Fruit fly (Drosophila melanogaster): ENCODE data around the gene CG14247.

CG14247 gene

dm6 chr3R:26714109-26714576 is 23.3 kb upstream of the CG14247 start, which contains the start of gene amon (continued):
- TF ChIP-seq Dad (GFP tag; optimal IDR thresholded peaks at IDR 0.05), result peak; percentile 98
- peak; percentile 97 for TF ChIP-seq nmo (GFP tag; optimal IDR thresholded peaks at IDR 0.05)
- TF ChIP-seq ATbp (GFP tag; optimal IDR thresholded peaks at IDR 0.05), result peak; percentile 99
- TF ChIP-seq CG1832 (GFP tag; optimal IDR thresholded peaks at IDR 0.05), result peak; percentile 44
- TF ChIP-seq CG31224 (GFP tag; IDR thresholded peaks at IDR 0.05), result peak; percentile 97
- TF ChIP-seq pho (GFP tag; optimal IDR thresholded peaks at IDR 0.05), result peak; percentile 99
- peak; percentile 99 for TF ChIP-seq sens (GFP tag)
- peak; percentile 98 to 99 for TF ChIP-seq Pdp1 (GFP tag; optimal IDR thresholded peaks at IDR 0.05)
- TF ChIP-seq chm (GFP tag; IDR thresholded peaks at IDR 0.05), result peak; percentile 96
- TF ChIP-seq CG6175 (GFP tag; IDR thresholded peaks at IDR 0.05), result peak; percentile 98
- TF ChIP-seq so (GFP tag; IDR thresholded peaks at IDR 0.05), result peak; percentile 98
- TF ChIP-seq CG12236 (GFP tag; optimal IDR thresholded peaks at IDR 0.05), result peak; percentile 84
- TF ChIP-seq CG9932 (GFP tag; IDR thresholded peaks at IDR 0.05), result peak; percentile 99
- TF ChIP-seq gce (GFP tag; IDR thresholded peaks at IDR 0.05), result peak; percentile 95
- TF ChIP-seq CG34376 (GFP tag; optimal IDR thresholded peaks at IDR 0.05), result peak; percentile 100
- TF ChIP-seq CG6791 (GFP tag; IDR thresholded peaks at IDR 0.05; ENCODE audit: partially characterized antibody), result no peak
- peak; percentile 88 for TF ChIP-seq CG18262 (tag; optimal IDR thresholded peaks at IDR 0.05)
- TF ChIP-seq CG11696 (GFP tag; IDR thresholded peaks at IDR 0.05), result peak; percentile 92
- TF ChIP-seq CG8281 (tag; optimal IDR thresholded peaks at IDR 0.05), result peak; percentile 90
- TF ChIP-seq CG7786 (GFP tag; optimal IDR thresholded peaks at IDR 0.05), result peak; percentile 99
- peak; percentile 95 for TF ChIP-seq salm (tag; optimal IDR thresholded peaks at IDR 0.05)
- TF ChIP-seq CG15479 (GFP tag; optimal IDR thresholded peaks at IDR 0.05), result no peak
- TF ChIP-seq CG17568 (GFP tag; optimal IDR thresholded peaks at IDR 0.05), result no peak
- TF ChIP-seq YL-1 (GFP tag; optimal IDR thresholded peaks at IDR 0.05), result peak; percentile 90
- TF ChIP-seq bowl (GFP tag; IDR thresholded peaks at IDR 0.05), result peak; percentile 96
- peak; percentile 42 for TF ChIP-seq CG9797 (GFP tag; optimal IDR thresholded peaks at IDR 0.05)
- peak; percentile 99 for TF ChIP-seq CG2678 (tag; optimal IDR thresholded peaks at IDR 0.05)
- TF ChIP-seq tap (tag; optimal IDR thresholded peaks at IDR 0.05), result peak; percentile 97
- peak; percentile 85 for TF ChIP-seq CG3065 (GFP tag; optimal IDR thresholded peaks at IDR 0.05)
- peak; percentile 99 for TF ChIP-seq CG9817 (tag; optimal IDR thresholded peaks at IDR 0.05)
- TF ChIP-seq ash1 (GFP tag; optimal IDR thresholded peaks at IDR 0.05), result peak; percentile 96
- peak; percentile 83 for TF ChIP-seq CG7928 (GFP tag; optimal IDR thresholded peaks at IDR 0.05)
- peak; percentile 88 for TF ChIP-seq fd64A (GFP tag; optimal IDR thresholded peaks at IDR 0.05)
- peak; percentile 99 for TF ChIP-seq CG11456 (GFP tag; IDR thresholded peaks at IDR 0.05)
- TF ChIP-seq CG8388 (GFP tag; optimal IDR thresholded peaks at IDR 0.05), result peak; percentile 91
- TF ChIP-seq CG10654 (GFP tag; optimal IDR thresholded peaks at IDR 0.05), result peak; percentile 99
- TF ChIP-seq CG4730 (GFP tag; IDR thresholded peaks at IDR 0.05), result peak; percentile 98
- TF ChIP-seq Atf6 (GFP tag; IDR thresholded peaks at IDR 0.05), result peak; percentile 99
- TF ChIP-seq zf30C (GFP tag; optimal IDR thresholded peaks at IDR 0.05), result peak; percentile 33
- TF ChIP-seq Abd-B (GFP tag; optimal IDR thresholded peaks at IDR 0.05), result peak; percentile 99
- TF ChIP-seq CG12219 (GFP tag; optimal IDR thresholded peaks at IDR 0.05), result peak; percentile 98
- TF ChIP-seq lov (optimal IDR thresholded peaks at IDR 0.05), result no peak
- TF ChIP-seq lov (GFP tag; IDR thresholded peaks at IDR 0.05), result peak; percentile 97
- TF ChIP-seq CG18011 (GFP tag; optimal IDR thresholded peaks at IDR 0.05), result peak; percentile 91
- TF ChIP-seq Mrtf (GFP tag; IDR thresholded peaks at IDR 0.05), result peak; percentile 99
- no peak for TF ChIP-seq Sin3A (optimal IDR thresholded peaks at IDR 0.05)
- TF ChIP-seq CG7987 (GFP tag; optimal IDR thresholded peaks at IDR 0.05), result peak; percentile 95
- TF ChIP-seq Xbp1 (GFP tag; optimal IDR thresholded peaks at IDR 0.05), result peak; percentile 99
- TF ChIP-seq CG9437 (GFP tag; optimal IDR thresholded peaks at IDR 0.05), result peak; percentile 88
- TF ChIP-seq CG6254 (GFP tag; optimal IDR thresholded peaks at IDR 0.05), result peak; percentile 88
- TF ChIP-seq CG10543 (GFP tag; optimal IDR thresholded peaks at IDR 0.05), result peak; percentile 99

Data from whole organism, embryonic.